Worm (Caenorhabditis elegans) whole organism, L1 larva: ENCODE data around the gene C34E11.4.

Source experiments
- alr-1 ChIP-seq: fragments of 200-800 bp; sonication (Bioruptor generic); optimal IDR thresholded peaks from 2 replicates; lab custom pipeline; 2018; ENCODE audit warnings: borderline replicate concordance, mild to moderate bottlenecking, missing genetic modification characterization, missing compliant biosample characterization
- ama-1 ChIP-seq: fragments of 150-350 bp; optimal IDR thresholded peaks from 2 replicates; lab custom pipeline; 2014
- ceh-82 ChIP-seq, 3 experiments: fragments of 150-350 bp in 1 of 3; sonication (generic microtip) in 2 of 3; optimal IDR thresholded peaks; 2 replicates each; lab custom pipeline; 2014 to 2017; ENCODE audit warnings: missing biosample characterization in 3 of 3, missing genetic modification characterization in 3 of 3
- lin-35 ChIP-seq, 2 experiments: fragments of 150-350 bp; optimal IDR thresholded peaks; 2 replicates each; lab custom pipeline; 2014; ENCODE audit warnings: missing biosample characterization in 2 of 2, missing genetic modification characterization in 2 of 2, missing genetic modification reagents in 2 of 2
- lin-39 ChIP-seq: fragments of 150-350 bp; optimal IDR thresholded peaks from 2 replicates; lab custom pipeline; 2014; ENCODE audit warnings: missing biosample characterization, missing genetic modification reagents, missing genetic modification characterization
- nhr-12 ChIP-seq: sonication (generic microtip); optimal IDR thresholded peaks from 2 replicates; lab custom pipeline; 2017; ENCODE audit warnings: missing biosample characterization, missing genetic modification characterization
- skn-1 ChIP-seq: fragments of 150-350 bp; optimal IDR thresholded peaks from 2 replicates; lab custom pipeline; 2014; ENCODE audit warnings: missing biosample characterization, missing genetic modification characterization
- sox-4 ChIP-seq: sonication (generic microtip); optimal IDR thresholded peaks from 2 replicates; lab custom pipeline; 2016; ENCODE audit warnings: missing genetic modification characterization, missing compliant biosample characterization
- sup-37 ChIP-seq: fragments of 200-800 bp; sonication (Bioruptor generic); optimal IDR thresholded peaks from 2 replicates; lab custom pipeline; 2018; ENCODE audit warnings: mild to moderate bottlenecking, missing genetic modification characterization, missing compliant biosample characterization
- tlp-1 ChIP-seq: fragments of 150-350 bp; optimal IDR thresholded peaks from 2 replicates; lab custom pipeline; 2014; ENCODE audit warnings: missing biosample characterization, missing genetic modification characterization

DNA sequence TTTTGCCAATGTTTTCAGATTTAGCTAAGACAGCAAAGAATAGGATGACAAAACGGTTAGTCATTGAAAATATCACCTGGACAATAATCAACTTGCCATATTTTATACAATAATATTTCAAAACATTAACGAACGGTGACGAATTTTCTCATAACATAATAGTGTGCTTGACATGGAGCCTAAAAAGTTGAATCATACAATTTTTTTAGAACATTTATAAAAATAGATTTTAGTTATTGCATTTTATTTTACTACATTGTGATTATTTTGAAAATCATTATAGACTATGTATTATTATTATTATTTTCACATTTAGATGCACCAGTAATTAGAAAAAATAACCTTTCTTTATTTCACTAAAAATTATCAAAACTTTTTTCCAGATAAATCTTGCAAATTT lies 44.6 kb downstream of the C34E11.4 start, which contains the start of gene F54F7.9:
- no peak for TF ChIP-seq ceh-82 (tag; optimal IDR thresholded peaks at IDR 0.05; lab: Kevin White, UChicago)
- TF ChIP-seq alr-1 (tag; lab: Kevin White, UChicago), result no peak
- TF ChIP-seq skn-1 (tag; lab: Kevin White, UChicago), result no peak
- no peak for TF ChIP-seq sup-37
- no peak for TF ChIP-seq lin-39 (tag; lab: Kevin White, UChicago)
- no peak for TF ChIP-seq sox-4 (tag; lab: Kevin White, UChicago)
- no peak for TF ChIP-seq lin-35 (GFP tag; optimal IDR thresholded peaks at IDR 0.05; lab: Kevin White, UChicago)
- no peak for TF ChIP-seq tlp-1
- no peak for TF ChIP-seq ama-1 (lab: Kevin White, UChicago)
- no peak for TF ChIP-seq nhr-12 (tag; lab: Kevin White, UChicago)
